Worm (Caenorhabditis elegans) whole organism, L2 larva: ENCODE results near the gene eif-3.F.
A peak's percentile ranks its signal among the peaks of the same experiment; 100 is the strongest.

Source experiments
- C34F6.9 ChIP-seq: fragments of 150-350 bp; optimal IDR thresholded peaks from 2 replicates; lab custom pipeline; 2014; ENCODE audit warnings: missing biosample characterization, missing genetic modification characterization
- F13H6.1 ChIP-seq: sonication (generic microtip); optimal IDR thresholded peaks from 2 replicates; lab custom pipeline; 2016; ENCODE audit warnings: missing genetic modification characterization, missing compliant biosample characterization
- R02D3.7 ChIP-seq: fragments of 150-350 bp; optimal IDR thresholded peaks from 2 replicates; lab custom pipeline; 2014; ENCODE audit warnings: missing biosample characterization, missing genetic modification characterization
- ZK546.5 ChIP-seq: sonication (generic microtip); optimal IDR thresholded peaks from 2 replicates; lab custom pipeline; 2017; ENCODE audit warnings: missing biosample characterization, missing genetic modification characterization
- alr-1 ChIP-seq: fragments of 150-350 bp; optimal IDR thresholded peaks from 2 replicates; lab custom pipeline; 2014; ENCODE audit warnings: missing biosample characterization, missing genetic modification characterization
- aly-2 ChIP-seq: fragments of 150-350 bp; optimal IDR thresholded peaks from 2 replicates; lab custom pipeline; 2014; ENCODE audit warnings: missing biosample characterization, missing genetic modification characterization
- ama-1 ChIP-seq: fragments of 150-350 bp; optimal IDR thresholded peaks from 2 replicates; lab custom pipeline; 2018; ENCODE audit warnings: inconsistent platforms
- ceh-16 ChIP-seq: fragments of 150-350 bp; optimal IDR thresholded peaks from 2 replicates; lab custom pipeline; 2014; ENCODE audit warnings: missing biosample characterization, missing genetic modification characterization
- crh-2 ChIP-seq: sonication (generic microtip); optimal IDR thresholded peaks from 2 replicates; lab custom pipeline; 2017; ENCODE audit warnings: missing biosample characterization, missing genetic modification characterization
- dmd-4 ChIP-seq: sonication (generic microtip); optimal IDR thresholded peaks from 2 replicates; lab custom pipeline; 2017; ENCODE audit warnings: missing biosample characterization, missing genetic modification characterization
- egl-27 ChIP-seq: sonication (generic microtip); optimal IDR thresholded peaks from 3 replicates; lab custom pipeline; 2017; ENCODE audit warnings: missing biosample characterization, missing genetic modification reagents, missing genetic modification characterization
- fos-1 ChIP-seq: fragments of 150-350 bp; optimal IDR thresholded peaks from 2 replicates; lab custom pipeline; 2014; ENCODE audit warnings: missing biosample characterization, missing genetic modification characterization
- lin-11 ChIP-seq: fragments of 150-350 bp; sonication (generic microtip); optimal IDR thresholded peaks from 2 replicates; lab custom pipeline; 2014; ENCODE audit warnings: missing biosample characterization, missing genetic modification characterization, inconsistent platforms, mixed read lengths
- lin-13 ChIP-seq: fragments of 150-350 bp; optimal IDR thresholded peaks from 2 replicates; lab custom pipeline; 2014; ENCODE audit warnings: missing biosample characterization, missing genetic modification reagents, missing genetic modification characterization
- lsy-2 ChIP-seq, 2 experiments: fragments of 150-350 bp in 1 of 2; sonication (generic microtip) in 1 of 2; optimal IDR thresholded peaks; 2 replicates each; lab custom pipeline; 2014 to 2017; ENCODE audit warnings: missing biosample characterization in 2 of 2, missing genetic modification characterization in 2 of 2
- mab-5 ChIP-seq: fragments of 150-350 bp; optimal IDR thresholded peaks from 2 replicates; lab custom pipeline; 2014; ENCODE audit warnings: missing biosample characterization, missing genetic modification characterization
- mbf-1 ChIP-seq: sonication (generic microtip); optimal IDR thresholded peaks from 2 replicates; lab custom pipeline; 2017; ENCODE audit warnings: missing biosample characterization, missing genetic modification characterization
- mdl-1 ChIP-seq, 2 experiments: fragments of 150-350 bp in 1 of 2; sonication (generic microtip) in 1 of 2; optimal IDR thresholded peaks; 2 replicates each; lab custom pipeline; 2017; ENCODE audit warnings: missing biosample characterization in 2 of 2, missing genetic modification characterization in 2 of 2
- nhr-10 ChIP-seq: sonication (generic microtip); optimal IDR thresholded peaks from 2 replicates; lab custom pipeline; 2017; ENCODE audit warnings: missing biosample characterization, missing genetic modification characterization
- nhr-129 ChIP-seq: fragments of 150-350 bp; optimal IDR thresholded peaks from 2 replicates; lab custom pipeline; 2014; ENCODE audit warnings: missing biosample characterization, missing genetic modification characterization
- nhr-21 ChIP-seq: fragments of 150-350 bp; optimal IDR thresholded peaks from 2 replicates; lab custom pipeline; 2014; ENCODE audit warnings: missing biosample characterization, missing genetic modification characterization
- nhr-237 ChIP-seq: fragments of 150-350 bp; optimal IDR thresholded peaks from 2 replicates; lab custom pipeline; 2014; ENCODE audit warnings: missing biosample characterization, missing genetic modification characterization
- nhr-77 ChIP-seq: fragments of 150-350 bp; optimal IDR thresholded peaks from 2 replicates; lab custom pipeline; 2014; ENCODE audit warnings: missing biosample characterization, missing genetic modification characterization
- peb-1 ChIP-seq: fragments of 150-350 bp; optimal IDR thresholded peaks from 2 replicates; lab custom pipeline; 2014; ENCODE audit warnings: missing biosample characterization, missing genetic modification characterization
- sem-4 ChIP-seq: fragments of 150-350 bp; optimal IDR thresholded peaks from 2 replicates; lab custom pipeline; 2014; ENCODE audit warnings: missing biosample characterization, missing genetic modification reagents, missing genetic modification characterization
- sma-3 ChIP-seq: sonication (generic microtip); optimal IDR thresholded peaks from 2 replicates; lab custom pipeline; 2016; ENCODE audit warnings: missing genetic modification reagents, missing genetic modification characterization, missing compliant biosample characterization
- unc-55 ChIP-seq: fragments of 150-350 bp; sonication (generic microtip); optimal IDR thresholded peaks from 3 replicates; lab custom pipeline; 2014; ENCODE audit warnings: missing biosample characterization, missing genetic modification reagents, missing genetic modification characterization
- unc-62 ChIP-seq: fragments of 150-350 bp; optimal IDR thresholded peaks from 2 replicates; lab custom pipeline; 2014; ENCODE audit warnings: missing biosample characterization, missing genetic modification reagents, missing genetic modification characterization
- ztf-11 ChIP-seq: sonication (generic microtip); optimal IDR thresholded peaks from 2 replicates; lab custom pipeline; 2017; ENCODE audit warnings: missing biosample characterization, missing genetic modification characterization
- ztf-4 ChIP-seq: fragments of 150-350 bp; optimal IDR thresholded peaks from 2 replicates; lab custom pipeline; 2014; ENCODE audit warnings: missing biosample characterization, missing genetic modification characterization

The eif-3.F gene

DNA sequence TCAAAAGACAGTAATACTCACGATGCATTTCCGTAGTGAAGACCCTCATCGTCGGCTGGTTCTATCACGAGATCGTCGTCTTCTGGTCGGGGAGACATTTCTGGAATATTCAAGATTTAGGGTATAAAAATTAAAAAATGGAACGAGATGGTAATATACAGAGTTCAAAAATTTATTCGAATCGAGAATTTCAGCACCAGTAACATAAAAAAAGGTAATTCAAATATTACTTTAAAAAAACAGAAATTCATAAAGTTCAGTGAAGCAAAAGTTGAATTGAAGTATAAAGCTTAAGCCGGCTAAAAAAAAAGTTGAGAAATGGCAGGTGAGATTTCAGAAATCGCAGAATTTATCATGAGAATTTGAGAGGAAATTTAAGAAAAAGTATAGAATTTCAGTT, 21.2 kb upstream of the eif-3.F start, which contains the start of gene cam-1:
TSS of gene cam-1 (minus strand) at position 101 of the 400 bp plus-strand sequence.
- TF ChIP-seq nhr-237 (tag; lab: Kevin White, UChicago), result no peak
- TF ChIP-seq lin-11 (tag; lab: Kevin White, UChicago), result no peak
- TF ChIP-seq R02D3.7 (tag; lab: Kevin White, UChicago), result no peak
- TF ChIP-seq nhr-10 (tag; lab: Kevin White, UChicago), result no peak
- no peak for TF ChIP-seq fos-1 (tag; lab: Kevin White, UChicago)
- TF ChIP-seq egl-27 (tag; lab: Kevin White, UChicago), result no peak
- no peak for TF ChIP-seq nhr-77 (tag; lab: Kevin White, UChicago)
- no peak for TF ChIP-seq ZK546.5
- no peak for TF ChIP-seq alr-1 (tag; lab: Kevin White, UChicago)
- TF ChIP-seq ztf-11 (tag; lab: Kevin White, UChicago), result no peak
- TF ChIP-seq peb-1 (tag; lab: Kevin White, UChicago), result no peak
- TF ChIP-seq dmd-4 (tag; lab: Kevin White, UChicago), result no peak
- no peak for TF ChIP-seq mab-5 (tag; lab: Kevin White, UChicago)
- no peak for TF ChIP-seq mdl-1 (tag; optimal IDR thresholded peaks at IDR 0.05; lab: Kevin White, UChicago)
- TF ChIP-seq crh-2 (tag; lab: Kevin White, UChicago), result no peak
- TF ChIP-seq mbf-1 (tag; lab: Kevin White, UChicago), result no peak
- TF ChIP-seq, all 48 proteins: peak for 0

DNA sequence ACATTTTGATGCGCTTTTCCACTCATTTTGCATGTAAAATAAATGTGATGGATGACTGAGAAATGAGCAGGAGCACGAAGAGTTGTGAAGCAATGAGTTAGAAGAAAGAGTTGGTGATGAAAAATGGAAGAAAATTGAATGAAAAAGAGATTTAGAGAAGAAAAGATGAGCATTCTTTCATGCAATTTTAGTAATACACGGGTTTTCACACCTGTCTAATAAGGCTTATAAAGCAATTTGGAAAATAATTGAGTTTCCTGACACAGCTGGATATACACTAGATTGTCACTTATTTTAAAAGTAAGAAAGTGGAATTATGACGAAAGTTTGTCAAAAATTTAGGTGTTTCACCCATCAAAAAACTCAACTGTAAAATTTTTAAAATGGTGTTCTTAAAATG, 20.6 kb upstream of the eif-3.F start:
- TF ChIP-seq C34F6.9 (no peak), unc-55 (GFP tag; lab: Kevin White, UChicago) (peak; percentile 31)

- TF ChIP-seq nhr-77 (tag; lab: Kevin White, UChicago), result no peak
- no peak for TF ChIP-seq ztf-4
- no peak for TF ChIP-seq dmd-4 (tag; lab: Kevin White, UChicago)
- TF ChIP-seq peb-1 (tag; lab: Kevin White, UChicago), result no peak
- TF ChIP-seq ceh-16, result no peak
- peak; percentile 22 for TF ChIP-seq unc-55 (GFP tag; lab: Kevin White, UChicago)
Observed at ce11 chrII:9311702-9312101, 19.7 kb upstream of the eif-3.F start.

DNA sequence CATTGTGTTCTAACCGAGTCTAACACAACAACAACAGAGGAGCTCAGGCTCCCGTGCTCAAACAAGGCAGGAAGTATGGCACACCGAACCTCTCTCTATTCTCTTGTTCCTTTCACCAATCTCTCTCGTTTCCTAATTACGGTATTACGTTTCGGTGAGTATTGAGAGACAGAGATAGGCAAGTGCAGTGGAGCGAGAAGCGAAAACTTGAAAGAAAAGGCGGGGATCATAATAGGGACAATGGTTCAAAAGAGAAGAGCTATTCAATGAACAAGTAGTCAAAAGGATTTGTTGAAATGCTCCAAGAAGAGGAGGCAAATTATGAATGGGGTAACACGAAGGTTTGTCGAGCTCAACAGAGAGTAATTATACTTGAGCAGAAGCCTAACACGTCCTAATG, 18.1 kb upstream of the eif-3.F start:
- no peak for TF ChIP-seq nhr-237 (tag; lab: Kevin White, UChicago)
- no peak for TF ChIP-seq unc-62 (GFP tag; lab: Kevin White, UChicago)
- no peak for TF ChIP-seq ama-1 (lab: Kevin White, UChicago)
- TF ChIP-seq R02D3.7 (tag; lab: Kevin White, UChicago), result no peak
- no peak for TF ChIP-seq sma-3 (GFP tag; lab: Kevin White, UChicago)
- no peak for TF ChIP-seq nhr-129 (tag; lab: Kevin White, UChicago)
- TF ChIP-seq F13H6.1 (tag; lab: Kevin White, UChicago), result no peak
- no peak for TF ChIP-seq peb-1 (tag; lab: Kevin White, UChicago)
- TF ChIP-seq lsy-2 (tag; optimal IDR thresholded peaks at IDR 0.05; lab: Kevin White, UChicago), result no peak
- TF ChIP-seq nhr-21, result no peak
- no peak for TF ChIP-seq lin-13 (GFP tag; lab: Kevin White, UChicago)
- TF ChIP-seq nhr-10 (tag; lab: Kevin White, UChicago), result no peak
- TF ChIP-seq, all 48 proteins: peak for 0

DNA sequence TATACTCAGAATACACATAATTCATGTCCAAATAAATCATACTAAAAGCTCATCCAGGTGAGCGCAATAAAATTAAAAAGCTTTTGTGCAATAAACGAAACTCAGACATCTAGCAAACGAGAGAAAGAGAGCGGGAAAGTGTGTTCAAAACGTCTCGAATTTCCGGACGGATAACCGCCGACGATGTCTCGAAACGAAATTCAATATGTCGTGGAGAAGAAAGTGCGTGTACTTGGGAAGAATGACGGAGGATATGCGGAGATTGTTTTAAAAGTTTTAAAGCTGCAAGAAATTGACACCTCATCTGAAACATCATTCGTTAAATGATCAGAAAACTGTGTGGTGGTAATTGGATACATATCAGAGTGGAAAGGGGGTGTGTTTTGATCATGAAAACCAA, 16.7 kb upstream of the eif-3.F start:
- TF ChIP-seq F13H6.1 (tag; lab: Kevin White, UChicago) (peak; percentile 46), alr-1 (tag; lab: Kevin White, UChicago) (no peak), nhr-129 (tag; lab: Kevin White, UChicago) (peak; percentile 6)

DNA sequence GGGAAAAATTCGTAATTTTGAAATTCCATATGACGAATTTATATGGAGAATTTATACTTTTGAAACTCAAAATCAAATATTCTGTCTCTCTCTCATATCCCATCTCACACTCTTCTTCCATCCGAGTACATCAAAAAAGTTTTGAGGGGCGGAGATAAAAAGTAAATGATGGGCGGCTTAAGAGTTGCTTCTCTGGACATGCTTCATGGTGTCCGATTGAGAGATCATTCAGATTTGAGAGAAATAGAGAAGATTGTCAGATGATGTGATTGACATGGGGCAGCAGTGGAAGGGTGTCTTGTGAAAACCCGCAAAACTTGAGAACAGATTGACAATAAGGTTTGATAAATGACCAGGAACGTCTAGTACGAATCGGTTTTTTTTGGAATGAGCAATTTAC, 15.8 kb upstream of the eif-3.F start:
- TF ChIP-seq C34F6.9 (peak; percentile 37), sem-4 (tag; lab: Kevin White, UChicago) (no peak), aly-2 (tag; lab: Kevin White, UChicago) (no peak), unc-62 (GFP tag; lab: Kevin White, UChicago) (no peak), nhr-10 (tag; lab: Kevin White, UChicago) (no peak), nhr-237 (tag; lab: Kevin White, UChicago) (no peak), nhr-129 (tag; lab: Kevin White, UChicago) (peak; percentile 33), F13H6.1 (tag; lab: Kevin White, UChicago) (no peak)
